Worm (Caenorhabditis elegans): ENCODE results near the gene K09E4.3.

ce11 chrII:14136302-14136701, 9.6 kb upstream of the K09E4.3 start:
- no peak for TF ChIP-seq ceh-14 (tag; optimal IDR thresholded peaks at IDR 0.05)
- no peak for TF ChIP-seq pha-4 (tag; optimal IDR thresholded peaks at IDR 0.05)
- no peak for TF ChIP-seq sdc-2 (tag; optimal IDR thresholded peaks at IDR 0.05)

Data from whole organism, late embryonic.